Worm (Caenorhabditis elegans) whole organism, mixed stage, embryonic: Measurements from ENCODE around the gene shl-1.

Experiments
- M03D4.4 ChIP-seq: sonication (generic microtip); optimal IDR thresholded peaks from 2 replicates; lab custom pipeline; 2017; ENCODE audit warnings: mild to moderate bottlenecking, missing genetic modification characterization, missing compliant biosample characterization
- bed-3 ChIP-seq: fragments of 200-800 bp; sonication (Bioruptor generic); optimal IDR thresholded peaks from 3 replicates; lab custom pipeline; 2018; ENCODE audit warnings: mild to moderate bottlenecking, missing genetic modification characterization, moderate library complexity, missing compliant biosample characterization
- blmp-1 ChIP-seq: fragments of 150-350 bp; optimal IDR thresholded peaks from 2 replicates; lab custom pipeline; 2014; ENCODE audit warnings: missing biosample characterization, missing genetic modification characterization
- ceh-39 ChIP-seq: fragments of 150-350 bp; optimal IDR thresholded peaks from 2 replicates; lab custom pipeline; 2014; ENCODE audit warnings: missing biosample characterization, missing genetic modification characterization
- ceh-43 ChIP-seq: fragments of 200-800 bp; sonication (Bioruptor generic); optimal IDR thresholded peaks from 2 replicates; lab custom pipeline; 2018; ENCODE audit warnings: mild to moderate bottlenecking, missing genetic modification characterization, moderate library complexity, missing compliant biosample characterization
- ceh-83 ChIP-seq: fragments of 200-800 bp; sonication (Bioruptor generic); optimal IDR thresholded peaks from 2 replicates; lab custom pipeline; 2018; ENCODE audit warnings: mild to moderate bottlenecking, missing genetic modification characterization, missing compliant biosample characterization
- ces-1 ChIP-seq: fragments of 150-350 bp; optimal IDR thresholded peaks from 2 replicates; lab custom pipeline; 2014; ENCODE audit warnings: missing biosample characterization, missing genetic modification reagents, missing genetic modification characterization
- elt-1 ChIP-seq: sonication (generic microtip); optimal IDR thresholded peaks from 2 replicates; lab custom pipeline; 2017; ENCODE audit warnings: missing genetic modification characterization, mild to moderate bottlenecking, missing compliant biosample characterization, antibody characterized with exemption, moderate library complexity, borderline replicate concordance; ENCODE audit not compliant: insufficient read depth
- elt-3 ChIP-seq: fragments of 150-350 bp; optimal IDR thresholded peaks from 2 replicates; lab custom pipeline; 2014; ENCODE audit warnings: missing biosample characterization, missing genetic modification characterization
- flh-1 ChIP-seq: fragments of 200-800 bp; sonication (Bioruptor generic); optimal IDR thresholded peaks from 2 replicates; lab custom pipeline; 2018; ENCODE audit warnings: mild to moderate bottlenecking, missing genetic modification characterization, moderate library complexity, missing compliant biosample characterization
- ham-2 ChIP-seq: fragments of 200-800 bp; sonication (Bioruptor generic); optimal IDR thresholded peaks from 2 replicates; lab custom pipeline; 2018; ENCODE audit warnings: mild to moderate bottlenecking, missing genetic modification characterization, missing compliant biosample characterization
- hlh-1 ChIP-seq: fragments of 150-350 bp; optimal IDR thresholded peaks from 2 replicates; lab custom pipeline; 2014; ENCODE audit warnings: missing biosample characterization, missing genetic modification reagents, missing genetic modification characterization
- lin-13 ChIP-seq: fragments of 150-350 bp; optimal IDR thresholded peaks from 2 replicates; lab custom pipeline; 2014; ENCODE audit warnings: missing biosample characterization, missing genetic modification characterization
- lin-32 ChIP-seq: fragments of 200-800 bp; sonication (Bioruptor generic); optimal IDR thresholded peaks from 2 replicates; lab custom pipeline; 2018; ENCODE audit warnings: mild to moderate bottlenecking, missing genetic modification characterization, missing compliant biosample characterization
- lsy-2 ChIP-seq: fragments of 150-350 bp; optimal IDR thresholded peaks from 2 replicates; lab custom pipeline; 2014; ENCODE audit warnings: missing biosample characterization, missing genetic modification characterization
- mep-1 ChIP-seq: fragments of 150-350 bp; optimal IDR thresholded peaks from 2 replicates; lab custom pipeline; 2017; ENCODE audit warnings: missing biosample characterization, missing genetic modification reagents, missing genetic modification characterization, inconsistent platforms
- mls-2 ChIP-seq: sonication (generic microtip); optimal IDR thresholded peaks from 2 replicates; lab custom pipeline; 2016; ENCODE audit warnings: mild to moderate bottlenecking, missing genetic modification characterization, moderate library complexity, missing compliant biosample characterization
- nhr-12 ChIP-seq: fragments of 150-350 bp; optimal IDR thresholded peaks from 2 replicates; lab custom pipeline; 2014; ENCODE audit warnings: missing biosample characterization, missing genetic modification characterization
- nhr-2 ChIP-seq: fragments of 150-350 bp; optimal IDR thresholded peaks from 2 replicates; lab custom pipeline; 2014; ENCODE audit warnings: missing biosample characterization, missing genetic modification characterization
- nhr-76 ChIP-seq: sonication (generic microtip); optimal IDR thresholded peaks from 2 replicates; lab custom pipeline; 2017; ENCODE audit warnings: missing biosample characterization, missing genetic modification characterization
- pha-4 ChIP-seq: fragments of 150-350 bp; optimal IDR thresholded peaks from 2 replicates; lab custom pipeline; 2018; ENCODE audit warnings: missing biosample characterization, missing genetic modification reagents, missing genetic modification characterization
- snpc-4 ChIP-seq: fragments of 150-350 bp; optimal IDR thresholded peaks from 2 replicates; lab custom pipeline; 2014; ENCODE audit warnings: missing biosample characterization, missing genetic modification characterization
- sptf-1 ChIP-seq: sonication (generic microtip); optimal IDR thresholded peaks from 2 replicates; lab custom pipeline; 2017; ENCODE audit warnings: mild to moderate bottlenecking, missing genetic modification characterization, moderate library complexity, missing compliant biosample characterization
- unc-120 ChIP-seq: sonication (generic microtip); optimal IDR thresholded peaks from 2 replicates; lab custom pipeline; 2017; ENCODE audit warnings: missing genetic modification characterization, missing compliant biosample characterization; ENCODE audit not compliant: poor library complexity, severe bottlenecking
- unc-39 ChIP-seq: fragments of 150-350 bp; optimal IDR thresholded peaks from 2 replicates; lab custom pipeline; 2014; ENCODE audit warnings: missing biosample characterization, missing genetic modification characterization
- unc-62 ChIP-seq: fragments of 150-350 bp; optimal IDR thresholded peaks from 2 replicates; lab custom pipeline; 2014; ENCODE audit warnings: missing biosample characterization, missing genetic modification reagents, missing genetic modification characterization
- zip-8 ChIP-seq: fragments of 150-350 bp; optimal IDR thresholded peaks from 2 replicates; lab custom pipeline; 2014; ENCODE audit warnings: missing biosample characterization, missing genetic modification characterization

The shl-1 gene

DNA sequence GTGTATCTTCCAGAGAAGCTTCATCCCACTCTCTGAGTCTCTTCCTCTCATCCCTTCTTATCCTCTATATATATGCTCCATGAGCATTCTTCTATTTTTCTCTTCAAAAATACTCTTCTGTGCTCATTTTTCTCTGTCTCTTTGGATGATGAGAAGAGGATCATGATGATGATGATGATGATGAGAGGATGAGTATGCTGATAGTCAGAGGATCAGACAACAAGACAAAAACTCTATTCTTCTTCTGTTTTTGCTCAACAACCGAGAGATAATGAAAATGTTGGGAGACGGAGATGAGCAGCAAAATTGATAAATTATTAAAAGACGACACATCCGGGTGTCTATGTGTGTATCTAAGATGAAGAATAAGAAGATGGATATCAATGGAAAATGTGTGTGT lies 9.5 kb upstream of the shl-1 start:
- TF ChIP-seq blmp-1 (tag; lab: Kevin White, UChicago) (no peak), zip-8 (tag; lab: Kevin White, UChicago) (no peak), lin-13 (tag; lab: Kevin White, UChicago) (no peak), ces-1 (GFP tag; lab: Kevin White, UChicago) (peak; percentile 29), unc-62 (GFP tag; lab: Kevin White, UChicago) (peak; percentile 82), mls-2 (tag; lab: Kevin White, UChicago) (no peak), pha-4 (tag; lab: Kevin White, UChicago) (no peak), lin-32 (no peak), flh-1 (GFP tag; lab: Kevin White, UChicago) (no peak), snpc-4 (no peak), ham-2 (GFP tag; lab: Kevin White, UChicago) (no peak), unc-120 (peak; percentile 90)

DNA sequence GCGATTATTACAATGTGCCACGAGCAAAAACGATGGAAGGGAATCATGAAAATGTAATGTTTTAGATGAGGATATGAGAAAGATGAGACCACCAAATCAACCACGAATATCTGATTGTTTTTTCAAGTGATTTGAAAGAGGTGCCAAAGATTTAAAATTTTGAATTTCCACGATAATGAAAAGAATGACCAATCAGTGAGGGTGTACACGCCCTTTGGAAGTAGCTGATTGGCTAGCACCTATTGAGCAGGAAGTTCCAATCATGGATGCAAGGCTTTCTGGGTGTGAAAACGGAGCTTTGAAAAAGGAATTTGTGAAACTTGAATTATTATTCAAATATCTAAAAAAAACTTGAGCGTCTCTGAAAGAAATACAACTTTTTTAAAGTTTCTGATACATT lies 7.7 kb upstream of the shl-1 start:
- TF ChIP-seq blmp-1 (tag; lab: Kevin White, UChicago) (no peak), mep-1 (no peak), ham-2 (GFP tag; lab: Kevin White, UChicago) (no peak), nhr-12 (tag; lab: Kevin White, UChicago) (no peak), sptf-1 (tag; lab: Kevin White, UChicago) (no peak), snpc-4 (no peak), flh-1 (GFP tag; lab: Kevin White, UChicago) (no peak), ceh-83 (no peak), lin-13 (tag; lab: Kevin White, UChicago) (no peak), M03D4.4 (tag; lab: Kevin White, UChicago) (no peak), pha-4 (tag; lab: Kevin White, UChicago) (no peak)

DNA sequence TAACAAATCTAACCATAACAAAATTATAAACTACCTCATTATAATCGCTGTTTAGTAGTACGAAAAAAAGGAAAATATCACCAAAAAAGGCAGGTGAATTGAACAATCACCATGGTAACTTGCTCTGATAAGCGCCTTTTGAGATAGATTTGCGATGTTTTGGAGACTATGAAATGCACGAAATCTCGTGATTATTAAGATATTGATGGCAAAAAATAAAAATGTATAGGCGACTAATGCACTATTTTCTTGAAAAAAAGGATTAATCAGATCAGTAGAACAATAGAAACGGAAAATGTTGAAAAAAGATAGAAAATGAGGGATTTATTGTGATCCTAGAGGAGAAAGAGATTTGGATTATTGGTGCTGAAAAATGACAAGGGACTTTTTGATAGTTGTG lies 4.7 kb upstream of the shl-1 start:
- TF ChIP-seq lin-13 (tag; lab: Kevin White, UChicago) (no peak), lsy-2 (tag; lab: Kevin White, UChicago) (no peak), elt-1 (tag; lab: Kevin White, UChicago) (no peak), M03D4.4 (tag; lab: Kevin White, UChicago) (no peak), snpc-4 (no peak), ceh-43 (GFP tag; lab: Kevin White, UChicago) (no peak), zip-8 (tag; lab: Kevin White, UChicago) (no peak), hlh-1 (tag; lab: Kevin White, UChicago) (no peak), ceh-39 (tag; lab: Kevin White, UChicago) (no peak)

DNA sequence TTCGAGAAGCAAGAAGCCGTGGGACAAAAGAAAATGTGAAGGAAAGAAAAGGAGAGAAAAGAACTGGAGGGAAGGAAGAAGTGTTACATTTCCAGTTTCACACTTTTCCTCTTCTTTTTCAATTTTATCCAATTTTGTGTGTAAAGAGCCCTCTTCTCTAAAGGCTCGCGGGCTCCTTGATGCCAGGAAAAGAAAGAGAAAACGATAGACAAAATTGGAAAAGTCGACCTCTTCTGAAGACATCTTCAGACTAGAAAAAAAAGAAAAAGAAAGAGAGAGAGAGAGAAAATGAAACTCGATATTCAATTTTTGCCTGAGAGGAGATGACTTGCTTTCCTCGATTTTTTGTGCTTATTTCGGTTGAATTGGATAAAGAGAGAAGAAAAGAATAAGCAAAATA lies 1.1 kb upstream of the shl-1 start:
- TF ChIP-seq pha-4 (tag; lab: Kevin White, UChicago) (no peak), ces-1 (GFP tag; lab: Kevin White, UChicago) (peak; percentile 62)

DNA sequence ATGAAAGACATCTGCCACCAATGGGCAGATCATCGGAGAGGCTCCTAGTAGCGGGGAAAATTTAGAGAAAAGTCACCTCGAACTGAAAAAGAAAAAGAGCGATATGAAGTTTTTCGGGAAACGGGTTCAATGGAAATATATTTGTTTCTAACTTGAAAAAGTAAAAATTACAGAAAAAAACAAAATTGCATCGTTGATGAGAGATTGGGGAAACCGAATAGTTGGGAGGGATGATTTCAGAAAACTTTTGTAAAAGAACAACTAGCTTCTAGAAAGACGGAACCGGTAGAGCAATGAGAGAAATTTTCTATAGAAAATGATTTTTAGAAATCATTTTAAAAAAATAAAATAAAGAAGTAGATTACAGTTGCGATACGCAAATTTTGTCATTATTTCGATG lies 5.5 kb downstream of the shl-1 start:
- no peak for TF ChIP-seq bed-3
- TF ChIP-seq unc-39 (tag; lab: Kevin White, UChicago) = no peak
- no peak for TF ChIP-seq sptf-1 (tag; lab: Kevin White, UChicago)
- no peak for TF ChIP-seq nhr-76 (tag; lab: Kevin White, UChicago)
- TF ChIP-seq ces-1 (GFP tag; lab: Kevin White, UChicago) = no peak
- no peak for TF ChIP-seq unc-62 (GFP tag; lab: Kevin White, UChicago)
- TF ChIP-seq blmp-1 (tag; lab: Kevin White, UChicago) = no peak
- no peak for TF ChIP-seq ham-2 (GFP tag; lab: Kevin White, UChicago)
- TF ChIP-seq flh-1 (GFP tag; lab: Kevin White, UChicago) = no peak
- TF ChIP-seq ceh-43 (GFP tag; lab: Kevin White, UChicago) = no peak
- TF ChIP-seq lin-32 = no peak
- no peak for TF ChIP-seq mls-2 (tag; lab: Kevin White, UChicago)
- TF ChIP-seq zip-8 (tag; lab: Kevin White, UChicago) = no peak
- no peak for TF ChIP-seq pha-4 (tag; lab: Kevin White, UChicago)
- no peak for TF ChIP-seq elt-1 (tag; lab: Kevin White, UChicago)
- TF ChIP-seq nhr-2 (tag; lab: Kevin White, UChicago) = no peak
- TF ChIP-seq elt-3 (tag; lab: Kevin White, UChicago) = no peak
